Fruit fly (Drosophila melanogaster) whole organism, embryonic: Measurements from ENCODE around the gene CG44838.

ENCODE experiments used
- Abd-B ChIP-seq: fragments of 200-800 bp; sonication (Bioruptor generic); optimal IDR thresholded peaks from 2 replicates; lab custom pipeline; 2018; ENCODE audit warnings: missing biosample characterization, mild to moderate bottlenecking, missing genetic modification characterization, moderate library complexity
- Atf6 ChIP-seq: fragments of 200-800 bp; sonication (Bioruptor generic); IDR thresholded peaks from 2 replicates; pipeline ENCODE4 v1.3.6; 2022; ENCODE audit warnings: missing biosample characterization, missing genetic modification characterization
- Bgb ChIP-seq: fragments of 200-800 bp; sonication (Bioruptor generic); IDR thresholded peaks from 2 replicates; pipeline ENCODE4 v1.3.6; 2022; ENCODE audit warnings: missing biosample characterization, missing genetic modification characterization; ENCODE audit not compliant: partially characterized antibody
- CG1024 ChIP-seq: fragments of 200-800 bp; sonication (Bioruptor generic); IDR thresholded peaks from 2 replicates; pipeline ENCODE4 v1.3.6; 2022; ENCODE audit warnings: missing biosample characterization, missing genetic modification characterization
- CG10543 ChIP-seq: fragments of 200-800 bp; sonication (Bioruptor generic); optimal IDR thresholded peaks from 3 replicates; lab custom pipeline; 2017; ENCODE audit warnings: missing biosample characterization, mild to moderate bottlenecking, missing genetic modification characterization, moderate library complexity
- CG10565 ChIP-seq: fragments of 200-800 bp; sonication (Bioruptor generic); optimal IDR thresholded peaks from 3 replicates; lab custom pipeline; 2016; ENCODE audit warnings: missing biosample characterization, mild to moderate bottlenecking, missing genetic modification characterization
- CG12769 ChIP-seq: fragments of 200-800 bp; sonication (Bioruptor generic); optimal IDR thresholded peaks from 2 replicates; lab custom pipeline; 2019; ENCODE audit warnings: missing biosample characterization, mild to moderate bottlenecking, missing genetic modification characterization, moderate library complexity
- CG14050 ChIP-seq: fragments of 200-800 bp; sonication (Bioruptor generic); IDR thresholded peaks from 3 replicates; pipeline ENCODE4 v1.3.6; 2022; ENCODE audit warnings: missing biosample characterization, missing genetic modification characterization
- CG16813 ChIP-seq: fragments of 200-800 bp; sonication (Bioruptor generic); IDR thresholded peaks from 3 replicates; pipeline ENCODE4 v1.3.6; 2022; ENCODE audit warnings: missing biosample characterization, missing genetic modification characterization; ENCODE audit not compliant: partially characterized antibody
- CG17385 ChIP-seq: fragments of 200-800 bp; sonication (Bioruptor generic); optimal IDR thresholded peaks from 3 replicates; lab custom pipeline; 2018; ENCODE audit warnings: missing biosample characterization, mild to moderate bottlenecking, missing genetic modification characterization
- CG17802 ChIP-seq: fragments of 200-800 bp; sonication (Bioruptor generic); optimal IDR thresholded peaks from 2 replicates; lab custom pipeline; 2018; ENCODE audit warnings: missing biosample characterization, mild to moderate bottlenecking, missing genetic modification characterization, moderate library complexity
- CG18599 ChIP-seq: fragments of 200-800 bp; sonication (Bioruptor generic); optimal IDR thresholded peaks from 3 replicates; lab custom pipeline; 2017; ENCODE audit warnings: missing biosample characterization, missing genetic modification characterization, mild to moderate bottlenecking, moderate library complexity, missing genetic modification reagents
- CG18619 ChIP-seq: fragments of 200-800 bp; sonication (Bioruptor generic); optimal IDR thresholded peaks from 3 replicates; lab custom pipeline; 2017; ENCODE audit warnings: missing biosample characterization, mild to moderate bottlenecking, missing genetic modification characterization
- CG32767 ChIP-seq: fragments of 200-800 bp; sonication (Bioruptor generic); IDR thresholded peaks from 2 replicates; pipeline ENCODE4 v1.3.6; 2022; ENCODE audit warnings: missing biosample characterization, missing genetic modification characterization
- CG33557 ChIP-seq: fragments of 200-800 bp; sonication (Bioruptor generic); optimal IDR thresholded peaks from 2 replicates; lab custom pipeline; 2019; ENCODE audit warnings: missing biosample characterization, mild to moderate bottlenecking, missing genetic modification characterization, moderate library complexity
- CG4707 ChIP-seq: fragments of 200-800 bp; sonication (Bioruptor generic); optimal IDR thresholded peaks from 2 replicates; lab custom pipeline; 2018; ENCODE audit warnings: missing biosample characterization, mild to moderate bottlenecking, missing genetic modification characterization, moderate library complexity
- CG4820 ChIP-seq: fragments of 200-800 bp; sonication (Bioruptor generic); optimal IDR thresholded peaks from 3 replicates; lab custom pipeline; 2016; ENCODE audit warnings: missing biosample characterization, missing genetic modification characterization
- CG4854 ChIP-seq: fragments of 200-800 bp; sonication (Bioruptor generic); optimal IDR thresholded peaks from 2 replicates; lab custom pipeline; 2016; ENCODE audit warnings: missing biosample characterization, missing genetic modification characterization, inconsistent platforms
- CG5245 ChIP-seq: fragments of 200-800 bp; sonication (Bioruptor generic); optimal IDR thresholded peaks from 3 replicates; lab custom pipeline; 2016; ENCODE audit warnings: missing biosample characterization, missing genetic modification characterization
- CG6654 ChIP-seq: fragments of 200-800 bp; sonication (Bioruptor generic); optimal IDR thresholded peaks from 2 replicates; lab custom pipeline; 2017; ENCODE audit warnings: missing biosample characterization, mild to moderate bottlenecking, missing genetic modification characterization
- CG8281 ChIP-seq: fragments of 200-800 bp; sonication (Bioruptor generic); optimal IDR thresholded peaks from 2 replicates; lab custom pipeline; 2018; ENCODE audit warnings: missing biosample characterization, mild to moderate bottlenecking, missing genetic modification characterization, moderate library complexity
- CG8478 ChIP-seq: fragments of >200 bp; optimal IDR thresholded peaks from 2 replicates; lab custom pipeline; 2018
- CG9215 ChIP-seq: fragments of 200-800 bp; sonication (Bioruptor generic); IDR thresholded peaks from 2 replicates; pipeline ENCODE4 v1.3.6; 2022; ENCODE audit warnings: missing biosample characterization, missing genetic modification characterization
- CTCF ChIP-seq: fragments of 200-800 bp; sonication (Bioruptor generic); optimal IDR thresholded peaks from 2 replicates; lab custom pipeline; 2017; ENCODE audit warnings: missing biosample characterization, mild to moderate bottlenecking, missing genetic modification characterization, moderate library complexity
- D19A ChIP-seq: fragments of 200-800 bp; optimal IDR thresholded peaks from 3 replicates; lab custom pipeline; 2019; ENCODE audit warnings: missing biosample characterization, mild to moderate bottlenecking, missing genetic modification characterization, moderate library complexity
- Deaf1 ChIP-seq: fragments of 200-800 bp; optimal IDR thresholded peaks from 3 replicates; lab custom pipeline; 2019; ENCODE audit warnings: missing biosample characterization, mild to moderate bottlenecking, missing genetic modification characterization, moderate library complexity
- Doc3 ChIP-seq: fragments of 200-800 bp; sonication (Bioruptor generic); IDR thresholded peaks from 3 replicates; pipeline ENCODE4 v1.3.6; 2022; ENCODE audit warnings: missing biosample characterization, missing genetic modification characterization; ENCODE audit not compliant: partially characterized antibody
- Fer2 ChIP-seq: fragments of 200-800 bp; sonication (Bioruptor generic); optimal IDR thresholded peaks from 2 replicates; lab custom pipeline; 2018; ENCODE audit warnings: missing biosample characterization, mild to moderate bottlenecking, missing genetic modification characterization, moderate library complexity
- HHEX ChIP-seq: fragments of 200-800 bp; sonication (Bioruptor generic); optimal IDR thresholded peaks from 3 replicates; lab custom pipeline; 2017; ENCODE audit warnings: missing biosample characterization, mild to moderate bottlenecking, missing genetic modification characterization, missing genetic modification reagents
- HLH3B ChIP-seq: fragments of 200-800 bp; sonication (Bioruptor generic); IDR thresholded peaks from 2 replicates; pipeline ENCODE4 v1.3.6; 2022; ENCODE audit warnings: missing biosample characterization, missing genetic modification characterization
- Hmr ChIP-seq: fragments of 200-800 bp; sonication (Bioruptor generic); optimal IDR thresholded peaks from 3 replicates; lab custom pipeline; 2017; ENCODE audit warnings: mild to moderate bottlenecking, missing biosample characterization, missing genetic modification reagents, missing genetic modification characterization
- Lpt ChIP-seq: fragments of >200 bp; optimal IDR thresholded peaks from 2 replicates; lab custom pipeline; 2018; ENCODE audit warnings: missing biosample characterization, missing genetic modification characterization
- Tbp ChIP-seq: fragments of >200 bp; optimal IDR thresholded peaks from 2 replicates; lab custom pipeline; 2018; ENCODE audit warnings: missing biosample characterization, missing genetic modification characterization
- amos ChIP-seq: fragments of 200-800 bp; sonication (Bioruptor generic); IDR thresholded peaks from 2 replicates; pipeline ENCODE4 v1.3.6; 2022; ENCODE audit warnings: missing biosample characterization, missing genetic modification characterization; ENCODE audit not compliant: partially characterized antibody
- chm ChIP-seq: fragments of 200-800 bp; sonication (Bioruptor generic); IDR thresholded peaks from 2 replicates; pipeline ENCODE4 v1.3.6; 2022; ENCODE audit warnings: missing biosample characterization, missing genetic modification characterization
- en ChIP-seq: fragments of 200-800 bp; sonication (Bioruptor generic); optimal IDR thresholded peaks from 2 replicates; lab custom pipeline; 2016; ENCODE audit warnings: missing biosample characterization, missing genetic modification characterization
- ewg ChIP-seq: fragments of 200-800 bp; sonication (Bioruptor generic); optimal IDR thresholded peaks from 3 replicates; lab custom pipeline; 2017; ENCODE audit warnings: mild to moderate bottlenecking, missing biosample characterization, missing genetic modification reagents, missing genetic modification characterization
- ftz-f1 ChIP-seq: fragments of 200-800 bp; sonication (Bioruptor generic); optimal IDR thresholded peaks from 2 replicates; lab custom pipeline; 2016; ENCODE audit warnings: missing biosample characterization, missing genetic modification characterization
- gce ChIP-seq: fragments of 200-800 bp; sonication (Bioruptor generic); IDR thresholded peaks from 3 replicates; pipeline ENCODE4 v1.3.6; 2022; ENCODE audit warnings: missing biosample characterization, missing genetic modification characterization
- ham ChIP-seq: fragments of 200-800 bp; sonication (Bioruptor generic); IDR thresholded peaks from 2 replicates; pipeline ENCODE4 v1.3.6; 2022; ENCODE audit warnings: missing biosample characterization, missing genetic modification characterization
- her ChIP-seq: fragments of 200-800 bp; sonication (Bioruptor generic); optimal IDR thresholded peaks from 2 replicates; lab custom pipeline; 2016; ENCODE audit warnings: missing biosample characterization, missing genetic modification characterization
- lilli ChIP-seq: fragments of 200-800 bp; sonication (Bioruptor generic); optimal IDR thresholded peaks from 3 replicates; lab custom pipeline; 2016; ENCODE audit warnings: missing biosample characterization, missing genetic modification characterization
- otp ChIP-seq: fragments of 200-800 bp; sonication (Bioruptor generic); IDR thresholded peaks from 3 replicates; pipeline ENCODE4, ENCODE4 v1.3.6; 2022; ENCODE audit warnings: missing biosample characterization, missing genetic modification characterization
- sens ChIP-seq: fragments of 200-800 bp; sonication (Bioruptor generic); peaks from one replicate; lab custom pipeline; 2016; ENCODE audit warnings: missing biosample characterization, missing genetic modification characterization
- sna ChIP-seq: fragments of 200-800 bp; sonication (Bioruptor generic); IDR thresholded peaks from 2 replicates; pipeline ENCODE4 v1.3.6; 2022; ENCODE audit warnings: missing biosample characterization, missing genetic modification characterization; ENCODE audit not compliant: partially characterized antibody
- sqz ChIP-seq: fragments of 200-800 bp; sonication (Bioruptor generic); optimal IDR thresholded peaks from 3 replicates; lab custom pipeline; 2018; ENCODE audit warnings: missing biosample characterization, mild to moderate bottlenecking, missing genetic modification characterization
- tio ChIP-seq: fragments of 200-800 bp; sonication (Bioruptor generic); optimal IDR thresholded peaks from 2 replicates; lab custom pipeline; 2017; ENCODE audit warnings: missing biosample characterization, missing genetic modification characterization, inconsistent platforms
- tll ChIP-seq, 2 experiments: fragments of 200-800 bp in 1 of 2; fragments of >200 bp in 1 of 2; sonication (Bioruptor generic) in 1 of 2; optimal IDR thresholded peaks; 2 replicates each; lab custom pipeline; 2017 to 2019; ENCODE audit warnings: missing biosample characterization in 2 of 2, missing genetic modification characterization in 2 of 2, mild to moderate bottlenecking in 1 of 2, moderate library complexity in 1 of 2
- toy ChIP-seq: fragments of 200-800 bp; sonication (Bioruptor generic); IDR thresholded peaks from 2 replicates; pipeline ENCODE4 v1.3.6; 2022; ENCODE audit warnings: missing biosample characterization, missing genetic modification characterization
- ttk ChIP-seq: fragments of 200-800 bp; sonication (Bioruptor generic); IDR thresholded peaks from 2 replicates; pipeline ENCODE4 v2.1.2; 2022; ENCODE audit warnings: missing biosample characterization, missing genetic modification characterization
- zf30C ChIP-seq: fragments of 200-800 bp; sonication (Bioruptor generic); optimal IDR thresholded peaks from 3 replicates; lab custom pipeline; 2018; ENCODE audit warnings: missing biosample characterization, mild to moderate bottlenecking, missing genetic modification characterization
- zfh2 ChIP-seq: fragments of 200-800 bp; sonication (Bioruptor generic); optimal IDR thresholded peaks from 2 replicates; lab custom pipeline; 2016; ENCODE audit warnings: missing biosample characterization, missing genetic modification characterization

The CG44838 gene

dm6 chr3L:9466595-9466994, 5.7 kb downstream of the CG44838 start (continued):
- TF ChIP-seq sna (GFP tag; lab: Robert Waterston, UW) (no peak), CG33557 (GFP tag; lab: Kevin White, UChicago) (no peak), CG8281 (tag; lab: Kevin White, UChicago) (no peak), CG10543 (GFP tag; lab: Kevin White, UChicago) (peak; percentile 40), CG6654 (GFP tag; lab: Kevin White, UChicago) (no peak), CG1024 (no peak), toy (no peak), ham (GFP tag; lab: Robert Waterston, UW) (no peak), Bgb (GFP tag; lab: Robert Waterston, UW) (no peak), CG16813 (GFP tag; lab: Robert Waterston, UW) (no peak), Hmr (peak; percentile 32), ftz-f1 (no peak), CG9215 (GFP tag; lab: Robert Waterston, UW) (peak; percentile 31; the same call in 1 of the 2 replicates), ttk (GFP tag; lab: Robert Waterston, UW) (no peak), sens (GFP tag; lab: Kevin White, UChicago) (peak; percentile 73), gce (GFP tag; lab: Robert Waterston, UW) (no peak), sqz (GFP tag; lab: Kevin White, UChicago) (no peak), CG4707 (no peak), tio (GFP tag; lab: Kevin White, UChicago) (peak; percentile 7), zfh2 (GFP tag; lab: Kevin White, UChicago) (no peak), Lpt (GFP tag; lab: Kevin White, UChicago) (no peak), CG12769 (tag; lab: Kevin White, UChicago) (no peak), CG32767 (GFP tag; lab: Robert Waterston, UW) (no peak), CG17385 (GFP tag; lab: Kevin White, UChicago) (no peak), CG4854 (GFP tag; lab: Kevin White, UChicago) (no peak), zf30C (GFP tag; lab: Kevin White, UChicago) (no peak), CG8478 (lab: Kevin White, UChicago) (no peak), CG18619 (peak; percentile 26), Atf6 (no peak), CG10565 (GFP tag; lab: Kevin White, UChicago) (no peak), chm (GFP tag; lab: Robert Waterston, UW) (no peak), HLH3B (GFP tag; lab: Robert Waterston, UW) (no peak), CTCF (GFP tag; lab: Kevin White, UChicago) (no peak), HHEX (GFP tag; lab: Kevin White, UChicago) (no peak), Fer2 (tag; lab: Kevin White, UChicago) (no peak), CG17802 (no peak), lilli (GFP tag; lab: Kevin White, UChicago) (peak; percentile 29), CG18599 (peak; percentile 58), Deaf1 (tag; lab: Kevin White, UChicago) (no peak), D19A (tag; lab: Kevin White, UChicago) (peak; percentile 0), tll (GFP tag; optimal IDR thresholded peaks at IDR 0.05; lab: Kevin White, UChicago) (no peak), otp (GFP tag; lab: Robert Waterston, UW) (no peak), Doc3 (GFP tag; lab: Robert Waterston, UW) (no peak), amos (no peak), CG4820 (GFP tag; lab: Kevin White, UChicago) (no peak), Abd-B (GFP tag; lab: Kevin White, UChicago) (no peak), Tbp (GFP tag; lab: Kevin White, UChicago) (no peak), CG14050 (no peak), en (GFP tag; lab: Kevin White, UChicago) (no peak), ewg (no peak), her (GFP tag; lab: Kevin White, UChicago) (no peak), CG5245 (GFP tag; lab: Kevin White, UChicago) (no peak)
